Fruit fly (Drosophila melanogaster) Kc167 (cell line): ENCODE measurements around the gene CG9021.

Source experiments
- Sin3A ChIP-seq: fragments of >200 bp; optimal IDR thresholded peaks from 2 replicates; lab custom pipeline; 2018; ENCODE audit warnings: missing external identifiers
- h ChIP-seq: fragments of >200 bp; optimal IDR thresholded peaks from 3 replicates; lab custom pipeline; 2018; ENCODE audit warnings: missing external identifiers

dm6 chr2L:5886955-5887354, 17.5 kb downstream of the CG9021 start:
- TF ChIP-seq h (lab: Kevin White, UChicago), result no peak
- no peak for TF ChIP-seq Sin3A (lab: Kevin White, UChicago)
